Fruit fly (Drosophila melanogaster): ENCODE measurements around the gene CG34293.

Gene CG34293

DNA sequence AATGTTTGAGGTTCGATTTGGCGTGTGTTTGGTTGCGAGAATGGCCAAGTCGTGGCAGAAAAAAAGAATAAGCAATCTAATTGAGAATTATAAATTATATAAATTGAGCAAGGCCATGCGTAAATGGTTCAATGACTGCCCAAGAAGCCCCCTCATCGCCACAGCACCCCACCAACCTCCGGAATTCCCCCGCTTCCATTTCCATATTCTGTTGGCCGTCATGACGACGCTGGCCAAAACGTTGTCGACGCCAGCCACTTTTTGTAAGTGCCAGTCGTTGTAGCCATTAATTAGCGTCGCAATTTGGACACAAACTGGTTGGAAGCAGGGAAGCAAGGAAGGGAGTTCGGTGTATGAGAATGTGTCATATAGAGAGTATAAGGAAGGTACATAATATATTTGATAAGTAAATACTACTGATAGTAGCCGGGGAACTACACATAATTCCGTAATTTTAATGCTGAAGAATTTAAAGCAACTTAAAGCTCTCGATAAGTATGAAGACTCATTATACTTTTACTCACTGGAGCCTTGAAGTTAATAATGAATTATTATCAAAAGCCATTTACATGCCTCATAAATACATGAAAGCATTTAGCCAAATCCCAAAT lies 34.7 kb downstream of the CG34293 start:
- TF ChIP-seq CG31627 (GFP tag; optimal IDR thresholded peaks at IDR 0.05), result no peak
- no peak for TF ChIP-seq spab (GFP tag; optimal IDR thresholded peaks at IDR 0.05)
- TF ChIP-seq CG11902 (GFP tag; optimal IDR thresholded peaks at IDR 0.05), result no peak
- no peak for TF ChIP-seq CG10631 (GFP tag; optimal IDR thresholded peaks at IDR 0.05)
- peak; percentile 0 for TF ChIP-seq vri (GFP tag; optimal IDR thresholded peaks at IDR 0.05)
- TF ChIP-seq Eip78C (GFP tag), result peak; percentile 53
- TF ChIP-seq CG8319 (GFP tag; optimal IDR thresholded peaks at IDR 0.05), result no peak
- TF ChIP-seq CG6808 (GFP tag; optimal IDR thresholded peaks at IDR 0.05), result no peak
- no peak for TF ChIP-seq salr (GFP tag; optimal IDR thresholded peaks at IDR 0.05)
- no peak for TF ChIP-seq CG1621 (tag; optimal IDR thresholded peaks at IDR 0.05)
- TF ChIP-seq Ets96B (tag; optimal IDR thresholded peaks at IDR 0.05), result no peak
- TF ChIP-seq acj6 (GFP tag; optimal IDR thresholded peaks at IDR 0.05), result no peak
- no peak for TF ChIP-seq eg (GFP tag; IDR thresholded peaks at IDR 0.05)

dm6 chr3R:27129580-27130385 lies 35.6 kb downstream of the CG34293 start:
- peak; percentile 60 for TF ChIP-seq CG10669 (GFP tag; optimal IDR thresholded peaks at IDR 0.05)
- peak; percentile 66 for TF ChIP-seq Ets96B (tag; optimal IDR thresholded peaks at IDR 0.05)
- peak; percentile 76 for TF ChIP-seq acj6 (GFP tag; optimal IDR thresholded peaks at IDR 0.05)
- TF ChIP-seq Eip75B (GFP tag; optimal IDR thresholded peaks at IDR 0.05), result peak; percentile 69
- peak; percentile 14 for TF ChIP-seq CG6808 (GFP tag; optimal IDR thresholded peaks at IDR 0.05)
- peak; percentile 68 for TF ChIP-seq achi (GFP tag; optimal IDR thresholded peaks at IDR 0.05)
- TF ChIP-seq CG8119 (GFP tag; IDR thresholded peaks at IDR 0.05), result peak; percentile 71
- peak; percentile 67 for TF ChIP-seq Sox14 (GFP tag; optimal IDR thresholded peaks at IDR 0.05)
- peak; percentile 83 for TF ChIP-seq esn (GFP tag; optimal IDR thresholded peaks at IDR 0.05)
- peak; percentile 73 for TF ChIP-seq CG8319 (GFP tag; optimal IDR thresholded peaks at IDR 0.05)
- peak; percentile 22 for TF ChIP-seq Blimp-1 (GFP tag; optimal IDR thresholded peaks at IDR 0.05)
- TF ChIP-seq fd85E (GFP tag; optimal IDR thresholded peaks at IDR 0.05), result peak; percentile 51
- TF ChIP-seq net (GFP tag; optimal IDR thresholded peaks at IDR 0.05), result peak; percentile 77
- TF ChIP-seq CG9139 (GFP tag; optimal IDR thresholded peaks at IDR 0.05), result no peak
- TF ChIP-seq CG4318 (GFP tag; optimal IDR thresholded peaks at IDR 0.05), result peak; percentile 49
- TF ChIP-seq Sox102F (GFP tag; optimal IDR thresholded peaks at IDR 0.05), result peak; percentile 56
- peak; percentile 24 for TF ChIP-seq spab (GFP tag; optimal IDR thresholded peaks at IDR 0.05)
- TF ChIP-seq cyc (GFP tag; optimal IDR thresholded peaks at IDR 0.05), result peak; percentile 73
- TF ChIP-seq dsx (GFP tag; optimal IDR thresholded peaks at IDR 0.05; ENCODE audit: poor library complexity, severe bottlenecking), result peak; percentile 67
- TF ChIP-seq CG11294 (GFP tag; IDR thresholded peaks at IDR 0.05), result peak; percentile 78
- TF ChIP-seq CG3032 (tag; optimal IDR thresholded peaks at IDR 0.05), result peak; percentile 52
- TF ChIP-seq CG10631 (GFP tag; optimal IDR thresholded peaks at IDR 0.05), result no peak
- TF ChIP-seq lz (GFP tag; optimal IDR thresholded peaks at IDR 0.05), result peak; percentile 72
- TF ChIP-seq eg (GFP tag; IDR thresholded peaks at IDR 0.05), result peak; percentile 88
- peak; percentile 69 for TF ChIP-seq vri (GFP tag; optimal IDR thresholded peaks at IDR 0.05)
- TF ChIP-seq Hr4 (GFP tag; optimal IDR thresholded peaks at IDR 0.05), result peak; percentile 84
- peak; percentile 78 for TF ChIP-seq CG6163 (GFP tag; IDR thresholded peaks at IDR 0.05)
- peak; percentile 5 to 68 for TF ChIP-seq ss (GFP tag; optimal IDR thresholded peaks at IDR 0.05)
- TF ChIP-seq CG8632 (GFP tag; optimal IDR thresholded peaks at IDR 0.05), result peak; percentile 65
- TF ChIP-seq fd59A (GFP tag; optimal IDR thresholded peaks at IDR 0.05), result peak; percentile 33
- peak; percentile 27 for TF ChIP-seq CG1621 (tag; optimal IDR thresholded peaks at IDR 0.05)
- peak; percentile 40 for TF ChIP-seq Lpt (GFP tag; optimal IDR thresholded peaks at IDR 0.05)
- peak; percentile 9 for TF ChIP-seq Eip93F (GFP tag; optimal IDR thresholded peaks at IDR 0.05)
- peak; percentile 38 to 45 for TF ChIP-seq salr (GFP tag; optimal IDR thresholded peaks at IDR 0.05)
- peak; percentile 13 for TF ChIP-seq CG16779 (tag; optimal IDR thresholded peaks at IDR 0.05)
- TF ChIP-seq Hr38 (GFP tag; optimal IDR thresholded peaks at IDR 0.05), result no peak
- TF ChIP-seq CG6792 (GFP tag; optimal IDR thresholded peaks at IDR 0.05), result peak; percentile 70
- peak; percentile 94 for TF ChIP-seq Eip78C (GFP tag)
- peak; percentile 69 for TF ChIP-seq CG34406 (GFP tag; optimal IDR thresholded peaks at IDR 0.05)
- TF ChIP-seq CG11902 (GFP tag; optimal IDR thresholded peaks at IDR 0.05), result peak; percentile 69
- TF ChIP-seq CG6854 (GFP tag; optimal IDR thresholded peaks at IDR 0.05), result no peak
- peak; percentile 75 for TF ChIP-seq fkh (GFP tag; optimal IDR thresholded peaks at IDR 0.05)
- TF ChIP-seq CG32006 (GFP tag; optimal IDR thresholded peaks at IDR 0.05), result peak; percentile 72
- TF ChIP-seq OdsH (GFP tag; optimal IDR thresholded peaks at IDR 0.05), result peak; percentile 80

Measured in whole organism, prepupa.